Fruit fly (Drosophila melanogaster) whole organism, embryonic: ENCODE results near the gene Iyd.
A peak's percentile ranks its signal among the peaks of the same experiment; 100 is the strongest.

Experiments
- Atf3 ChIP-seq: fragments of 200-800 bp; sonication (Bioruptor generic); optimal IDR thresholded peaks from 3 replicates; lab custom pipeline; 2016; ENCODE audit warnings: missing biosample characterization, missing genetic modification characterization
- Atf6 ChIP-seq: fragments of 200-800 bp; sonication (Bioruptor generic); IDR thresholded peaks from 2 replicates; pipeline ENCODE4 v1.3.6; 2022; ENCODE audit warnings: missing biosample characterization, missing genetic modification characterization
- BEAF-32 ChIP-seq: fragments of 200-800 bp; sonication (Bioruptor generic); optimal IDR thresholded peaks from 3 replicates; lab custom pipeline; 2017; ENCODE audit warnings: missing biosample characterization, missing genetic modification characterization, mild to moderate bottlenecking, moderate library complexity, missing genetic modification reagents
- CG12104 ChIP-seq: fragments of 200-800 bp; sonication (Bioruptor generic); optimal IDR thresholded peaks from 3 replicates; lab custom pipeline; 2016; ENCODE audit warnings: missing biosample characterization, missing genetic modification characterization
- CG12155 ChIP-seq: fragments of 200-800 bp; sonication (Bioruptor generic); optimal IDR thresholded peaks from 3 replicates; lab custom pipeline; 2016; ENCODE audit warnings: missing biosample characterization, missing genetic modification characterization
- CG15696 ChIP-seq: fragments of 200-800 bp; sonication (Bioruptor generic); optimal IDR thresholded peaks from 2 replicates; lab custom pipeline; 2019; ENCODE audit warnings: missing biosample characterization, mild to moderate bottlenecking, missing genetic modification characterization, moderate library complexity
- CG17186 ChIP-seq: fragments of 200-800 bp; sonication (Bioruptor generic); optimal IDR thresholded peaks from 3 replicates; lab custom pipeline; 2017; ENCODE audit warnings: missing biosample characterization, missing genetic modification reagents, missing genetic modification characterization
- CG17385 ChIP-seq: fragments of 200-800 bp; sonication (Bioruptor generic); optimal IDR thresholded peaks from 3 replicates; lab custom pipeline; 2018; ENCODE audit warnings: missing biosample characterization, mild to moderate bottlenecking, missing genetic modification characterization
- CG17802 ChIP-seq: fragments of 200-800 bp; sonication (Bioruptor generic); optimal IDR thresholded peaks from 2 replicates; lab custom pipeline; 2018; ENCODE audit warnings: missing biosample characterization, mild to moderate bottlenecking, missing genetic modification characterization, moderate library complexity
- CG18476 ChIP-seq: fragments of 200-800 bp; sonication (Bioruptor generic); optimal IDR thresholded peaks from 2 replicates; lab custom pipeline; 2016; ENCODE audit warnings: missing biosample characterization, mild to moderate bottlenecking, missing genetic modification characterization
- CG18764 ChIP-seq: fragments of 200-800 bp; sonication (Bioruptor generic); optimal IDR thresholded peaks from 3 replicates; lab custom pipeline; 2016; ENCODE audit warnings: missing biosample characterization, missing genetic modification characterization
- CG2199 ChIP-seq: fragments of 200-800 bp; sonication (Bioruptor generic); IDR thresholded peaks from 3 replicates; pipeline ENCODE4 v1.3.6; 2022; ENCODE audit warnings: missing biosample characterization, missing genetic modification characterization
- CG30403 ChIP-seq: fragments of 200-800 bp; sonication (Bioruptor generic); optimal IDR thresholded peaks from 3 replicates; lab custom pipeline; 2016; ENCODE audit warnings: missing biosample characterization, missing genetic modification characterization
- CG31441 ChIP-seq: fragments of 200-800 bp; sonication (Bioruptor generic); IDR thresholded peaks from 2 replicates; pipeline ENCODE4 v1.3.6; 2022; ENCODE audit warnings: missing biosample characterization, missing genetic modification characterization
- CG3847 ChIP-seq: fragments of 200-800 bp; sonication (Bioruptor generic); IDR thresholded peaks from 2 replicates; pipeline ENCODE4 v1.3.6; 2022; ENCODE audit warnings: missing biosample characterization, missing genetic modification characterization
- CG4282 ChIP-seq: fragments of 200-800 bp; sonication (Bioruptor generic); optimal IDR thresholded peaks from 2 replicates; lab custom pipeline; 2016; ENCODE audit warnings: missing biosample characterization, missing genetic modification characterization
- CG43689 ChIP-seq: fragments of 200-800 bp; sonication (Bioruptor generic); IDR thresholded peaks from 2 replicates; pipeline ENCODE4 v1.3.6; 2022; ENCODE audit warnings: missing biosample characterization, missing genetic modification characterization
- CG6272 ChIP-seq: fragments of 200-800 bp; sonication (Bioruptor generic); IDR thresholded peaks from 2 replicates; pipeline ENCODE4 v1.3.6; 2022; ENCODE audit warnings: missing biosample characterization, missing genetic modification characterization
- CG8359 ChIP-seq: fragments of 200-800 bp; sonication (Bioruptor generic); optimal IDR thresholded peaks from 2 replicates; lab custom pipeline; 2017; ENCODE audit warnings: missing biosample characterization, mild to moderate bottlenecking, missing genetic modification characterization, borderline replicate concordance
- CG8388 ChIP-seq: fragments of 200-800 bp; sonication (Bioruptor generic); optimal IDR thresholded peaks from 2 replicates; lab custom pipeline; 2019; ENCODE audit warnings: missing biosample characterization, mild to moderate bottlenecking, missing genetic modification characterization, moderate library complexity
- CG9215 ChIP-seq: fragments of 200-800 bp; sonication (Bioruptor generic); IDR thresholded peaks from 2 replicates; pipeline ENCODE4 v1.3.6; 2022; ENCODE audit warnings: missing biosample characterization, missing genetic modification characterization
- CG9609 ChIP-seq: fragments of 200-800 bp; sonication (Bioruptor generic); optimal IDR thresholded peaks from 3 replicates; lab custom pipeline; 2016; ENCODE audit warnings: missing biosample characterization, missing genetic modification characterization
- CG9727 ChIP-seq: fragments of 200-800 bp; sonication (Bioruptor generic); optimal IDR thresholded peaks from 3 replicates; lab custom pipeline; 2017; ENCODE audit warnings: missing biosample characterization, mild to moderate bottlenecking, missing genetic modification characterization
- CTCF ChIP-seq: fragments of 200-800 bp; sonication (Bioruptor generic); optimal IDR thresholded peaks from 2 replicates; lab custom pipeline; 2017; ENCODE audit warnings: missing biosample characterization, mild to moderate bottlenecking, missing genetic modification characterization, moderate library complexity
- CkIIα-i1 ChIP-seq: fragments of 200-800 bp; sonication (Bioruptor generic); IDR thresholded peaks from 2 replicates; pipeline ENCODE4 v1.3.6; 2022; ENCODE audit warnings: missing biosample characterization, missing genetic modification characterization
- CrebB ChIP-seq: fragments of 200-800 bp; sonication (Bioruptor generic); optimal IDR thresholded peaks from 3 replicates; lab custom pipeline; 2018; ENCODE audit warnings: missing biosample characterization, mild to moderate bottlenecking, missing genetic modification characterization
- Gug ChIP-seq: fragments of 200-800 bp; sonication (Bioruptor generic); IDR thresholded peaks from 4 replicates; pipeline ENCODE4 v1.3.6; 2022; ENCODE audit warnings: missing biosample characterization, missing genetic modification characterization
- HmgD ChIP-seq: fragments of 200-800 bp; sonication (Bioruptor generic); optimal IDR thresholded peaks from 3 replicates; lab custom pipeline; 2016; ENCODE audit warnings: missing biosample characterization, missing genetic modification characterization
- HmgZ ChIP-seq: fragments of 200-800 bp; sonication (Bioruptor generic); optimal IDR thresholded peaks from 2 replicates; lab custom pipeline; 2018; ENCODE audit warnings: missing biosample characterization, mild to moderate bottlenecking, missing genetic modification characterization
- Lhr ChIP-seq: fragments of 200-800 bp; sonication (Bioruptor generic); optimal IDR thresholded peaks from 3 replicates; lab custom pipeline; 2017; ENCODE audit warnings: mild to moderate bottlenecking, missing biosample characterization, missing genetic modification reagents, missing genetic modification characterization
- NFAT ChIP-seq: fragments of 200-800 bp; sonication (Bioruptor generic); IDR thresholded peaks from 2 replicates; pipeline ENCODE4 v1.3.6; 2022; ENCODE audit warnings: missing biosample characterization, missing genetic modification characterization
- Ptx1 ChIP-seq: fragments of 200-800 bp; sonication (Bioruptor generic); IDR thresholded peaks from 2 replicates; pipeline ENCODE4 v1.3.6; 2022; ENCODE audit warnings: missing biosample characterization, missing genetic modification characterization
- ac ChIP-seq: fragments of 200-800 bp; sonication (Bioruptor generic); optimal IDR thresholded peaks from 3 replicates; lab custom pipeline; 2017; ENCODE audit warnings: missing biosample characterization, mild to moderate bottlenecking, missing genetic modification characterization
- amos ChIP-seq: fragments of 200-800 bp; sonication (Bioruptor generic); IDR thresholded peaks from 2 replicates; pipeline ENCODE4 v1.3.6; 2022; ENCODE audit warnings: missing biosample characterization, missing genetic modification characterization; ENCODE audit not compliant: partially characterized antibody
- az2 ChIP-seq: fragments of 200-800 bp; sonication (Bioruptor generic); optimal IDR thresholded peaks from 3 replicates; lab custom pipeline; 2016; ENCODE audit warnings: missing biosample characterization, missing genetic modification characterization
- bbx ChIP-seq: fragments of 200-800 bp; sonication (Bioruptor generic); IDR thresholded peaks from 2 replicates; pipeline ENCODE4 v1.3.6; 2022; ENCODE audit warnings: missing biosample characterization, missing genetic modification characterization; ENCODE audit not compliant: partially characterized antibody
- corto ChIP-seq: fragments of 200-800 bp; sonication (Bioruptor generic); optimal IDR thresholded peaks from 2 replicates; lab custom pipeline; 2016; ENCODE audit warnings: missing biosample characterization, mild to moderate bottlenecking, missing genetic modification characterization, moderate library complexity
- danr ChIP-seq: fragments of 200-800 bp; sonication (Bioruptor generic); IDR thresholded peaks from 2 replicates; pipeline ENCODE4 v1.3.6; 2022; ENCODE audit warnings: missing biosample characterization, missing genetic modification characterization
- dimm ChIP-seq: fragments of 200-800 bp; sonication (Bioruptor generic); IDR thresholded peaks from 2 replicates; pipeline ENCODE4 v1.3.6; 2022; ENCODE audit warnings: missing biosample characterization, missing genetic modification characterization
- eve ChIP-seq, 2 experiments: fragments of >200 bp; optimal IDR thresholded peaks; 2 replicates each; lab custom pipeline; 2017; ENCODE audit warnings: missing biosample characterization in 2 of 2, missing genetic modification characterization in 2 of 2
- ewg ChIP-seq: fragments of 200-800 bp; sonication (Bioruptor generic); optimal IDR thresholded peaks from 3 replicates; lab custom pipeline; 2017; ENCODE audit warnings: mild to moderate bottlenecking, missing biosample characterization, missing genetic modification reagents, missing genetic modification characterization
- gsb-n ChIP-seq: fragments of 200-800 bp; sonication (Bioruptor generic); optimal IDR thresholded peaks from 3 replicates; lab custom pipeline; 2018; ENCODE audit warnings: missing biosample characterization, mild to moderate bottlenecking, missing genetic modification characterization
- lmd ChIP-seq: fragments of 200-800 bp; sonication (Bioruptor generic); IDR thresholded peaks from 2 replicates; pipeline ENCODE4 v1.3.6; 2022; ENCODE audit warnings: missing biosample characterization, missing genetic modification characterization
- maf-S ChIP-seq: fragments of 200-800 bp; sonication (Bioruptor generic); optimal IDR thresholded peaks from 2 replicates; lab custom pipeline; 2016; ENCODE audit warnings: missing biosample characterization, missing genetic modification characterization
- pb ChIP-seq: fragments of 200-800 bp; sonication (Bioruptor generic); optimal IDR thresholded peaks from 3 replicates; lab custom pipeline; 2016; ENCODE audit warnings: missing biosample characterization, missing genetic modification characterization
- pho ChIP-seq: fragments of 200-800 bp; sonication (Bioruptor generic); optimal IDR thresholded peaks from 2 replicates; lab custom pipeline; 2016; ENCODE audit warnings: missing biosample characterization, missing genetic modification characterization
- sim ChIP-seq: fragments of 200-800 bp; sonication (Bioruptor generic); IDR thresholded peaks from 2 replicates; pipeline ENCODE4 v1.3.6; 2022; ENCODE audit warnings: missing biosample characterization, missing genetic modification characterization
- slou ChIP-seq: fragments of 200-800 bp; sonication (Bioruptor generic); optimal IDR thresholded peaks from 3 replicates; lab custom pipeline; 2016; ENCODE audit warnings: missing biosample characterization, missing genetic modification characterization
- stwl ChIP-seq: fragments of 200-800 bp; sonication (Bioruptor generic); optimal IDR thresholded peaks from 3 replicates; lab custom pipeline; 2018; ENCODE audit warnings: missing biosample characterization, mild to moderate bottlenecking, missing genetic modification characterization, moderate library complexity
- trh ChIP-seq: fragments of 200-800 bp; sonication (Bioruptor generic); optimal IDR thresholded peaks from 2 replicates; lab custom pipeline; 2016; ENCODE audit warnings: missing biosample characterization, missing genetic modification characterization
- ttk ChIP-seq: fragments of 200-800 bp; sonication (Bioruptor generic); IDR thresholded peaks from 2 replicates; pipeline ENCODE4 v2.1.2; 2022; ENCODE audit warnings: missing biosample characterization, missing genetic modification characterization
- twi ChIP-seq: fragments of 200-800 bp; optimal IDR thresholded peaks from 2 replicates; lab custom pipeline; 2019; ENCODE audit warnings: missing biosample characterization, mild to moderate bottlenecking, missing genetic modification characterization, moderate library complexity
- zfh2 ChIP-seq: fragments of 200-800 bp; sonication (Bioruptor generic); optimal IDR thresholded peaks from 2 replicates; lab custom pipeline; 2016; ENCODE audit warnings: missing biosample characterization, missing genetic modification characterization

The Iyd gene

dm6 chr3L:11119396-11119900 is 23.4 kb upstream of the Iyd start (continued):
- TF ChIP-seq bbx (GFP tag; lab: Robert Waterston, UW) = peak; percentile 49
- no peak for TF ChIP-seq CG3847 (GFP tag; lab: Robert Waterston, UW)
- no peak for TF ChIP-seq CG4282
- no peak for TF ChIP-seq CG15696 (tag; lab: Kevin White, UChicago)
- no peak for TF ChIP-seq az2
- no peak for TF ChIP-seq CG18476 (GFP tag; lab: Kevin White, UChicago)
- TF ChIP-seq Atf6 (GFP tag; lab: Robert Waterston, UW) = no peak
- no peak for TF ChIP-seq Atf3 (GFP tag; lab: Kevin White, UChicago)
- no peak for TF ChIP-seq ttk (GFP tag; lab: Robert Waterston, UW)
- TF ChIP-seq Lhr (GFP tag; lab: Kevin White, UChicago) = no peak
- TF ChIP-seq danr (GFP tag; lab: Robert Waterston, UW) = no peak
- 0 out of 2 replicates have a peak, but pooled peaks have one; percentile 24 for TF ChIP-seq Ptx1 (GFP tag; lab: Robert Waterston, UW)
- no peak for TF ChIP-seq corto (GFP tag; lab: Kevin White, UChicago)
- no peak for TF ChIP-seq CG8359 (GFP tag; lab: Kevin White, UChicago)
- TF ChIP-seq CG17802 (tag; lab: Kevin White, UChicago) = no peak
- TF ChIP-seq HmgZ (tag; lab: Kevin White, UChicago) = no peak
- TF ChIP-seq CTCF = no peak
- no peak for TF ChIP-seq amos (GFP tag; lab: Robert Waterston, UW)
- no peak for TF ChIP-seq eve (GFP tag; optimal IDR thresholded peaks at IDR 0.05; lab: Kevin White, UChicago)
- no peak for TF ChIP-seq pho (GFP tag; lab: Kevin White, UChicago)
- peak; percentile 40; the same call in 1 of the 4 replicates for TF ChIP-seq Gug (GFP tag; lab: Robert Waterston, UW)
- TF ChIP-seq zfh2 (GFP tag; lab: Kevin White, UChicago) = peak; percentile 32
- no peak for TF ChIP-seq twi (tag; lab: Kevin White, UChicago)
- TF ChIP-seq gsb-n (tag; lab: Kevin White, UChicago) = no peak
- TF ChIP-seq lmd = peak; percentile 45
- TF ChIP-seq CG30403 (GFP tag; lab: Kevin White, UChicago) = no peak
- TF ChIP-seq CG18764 (GFP tag; lab: Kevin White, UChicago) = no peak
- no peak for TF ChIP-seq slou (GFP tag; lab: Kevin White, UChicago)
- no peak for TF ChIP-seq CG17186 (GFP tag; lab: Kevin White, UChicago)
- TF ChIP-seq CG9727 (GFP tag; lab: Kevin White, UChicago) = no peak
- no peak for TF ChIP-seq CrebB
- TF ChIP-seq BEAF-32 (GFP tag; lab: Kevin White, UChicago) = no peak
- no peak for TF ChIP-seq maf-S (GFP tag; lab: Kevin White, UChicago)
- peak; percentile 23; the same call in 1 of the 2 replicates for TF ChIP-seq CG6272 (GFP tag; lab: Robert Waterston, UW)
- TF ChIP-seq NFAT = peak; percentile 52; the same call in 1 of the 2 replicates
- no peak for TF ChIP-seq CG12155 (GFP tag; lab: Kevin White, UChicago)
- TF ChIP-seq ewg = no peak
- TF ChIP-seq CG17385 (GFP tag; lab: Kevin White, UChicago) = no peak
- no peak for TF ChIP-seq HmgD (GFP tag; lab: Kevin White, UChicago)
- TF ChIP-seq pb = no peak
- no peak for TF ChIP-seq CG12104 (GFP tag; lab: Kevin White, UChicago)
- TF ChIP-seq sim (GFP tag; lab: Robert Waterston, UW) = no peak
- TF ChIP-seq CG9215 (GFP tag; lab: Robert Waterston, UW) = peak; percentile 84
- no peak for TF ChIP-seq ac (GFP tag; lab: Kevin White, UChicago)
- TF ChIP-seq CG43689 (GFP tag; lab: Robert Waterston, UW) = no peak
- no peak for TF ChIP-seq CG31441 (GFP tag; lab: Robert Waterston, UW)
- peak; percentile 1 for TF ChIP-seq stwl (tag; lab: Kevin White, UChicago)
- TF ChIP-seq CkIIα-i1 = no peak
- peak; percentile 57; the same call in 1 of the 3 replicates for TF ChIP-seq CG2199 (GFP tag; lab: Robert Waterston, UW)
- no peak for TF ChIP-seq dimm (GFP tag; lab: Robert Waterston, UW)
- no peak for TF ChIP-seq CG9609
- TF ChIP-seq trh (GFP tag; lab: Kevin White, UChicago) = no peak
- no peak for TF ChIP-seq CG8388
